Worm (Caenorhabditis elegans): ENCODE results near the gene Y26E6A.2.

Gene Y26E6A.2

ce11 chrX:13876860-13877259 is 37.3 kb downstream of the Y26E6A.2 start (continued):
- TF ChIP-seq ztf-28 (GFP tag; IDR thresholded peaks at IDR 0.05) (no peak), hrde-1 (tag; optimal IDR thresholded peaks at IDR 0.05; ENCODE audit: borderline replicate concordance) (no peak), B0336.3 (GFP tag; IDR thresholded peaks at IDR 0.05) (no peak), ceh-91 (GFP tag; IDR thresholded peaks at IDR 0.05) (no peak), ceh-40 (GFP tag; IDR thresholded peaks at IDR 0.05) (no peak), mxl-1 (tag; optimal IDR thresholded peaks at IDR 0.05) (no peak), mes-4 (tag; optimal IDR thresholded peaks at IDR 0.05) (no peak)

DNA sequence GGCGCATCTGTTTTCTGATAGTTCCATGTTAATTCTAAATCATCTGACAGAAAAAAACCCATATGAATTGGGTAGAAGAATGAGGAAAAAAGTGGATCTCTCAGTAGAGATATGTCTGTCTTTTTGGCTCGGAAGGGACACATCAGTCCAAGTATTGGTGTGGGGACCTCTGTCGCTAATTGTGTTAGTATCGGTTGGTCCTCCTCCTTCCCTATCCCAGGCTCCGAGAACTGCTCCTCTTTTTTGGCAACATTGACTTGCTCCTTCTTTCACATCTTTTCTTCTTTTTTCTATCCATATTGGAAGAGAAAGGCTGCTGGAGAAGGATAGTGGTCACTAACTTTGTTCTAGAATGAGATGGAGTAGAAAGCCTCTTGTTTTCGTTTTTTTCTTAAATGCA is 38.3 kb downstream of the Y26E6A.2 start:
- TF ChIP-seq ztf-26 (tag; optimal IDR thresholded peaks at IDR 0.05) (no peak), hlh-26 (GFP tag; conservative IDR thresholded peaks at IDR 0.05) (no peak), egl-44 (GFP tag; IDR thresholded peaks at IDR 0.05) (no peak), ztf-22 (GFP tag; optimal IDR thresholded peaks at IDR 0.05) (no peak), ceh-100 (GFP tag; IDR thresholded peaks at IDR 0.05) (no peak), Y95B8A.8 (GFP tag; IDR thresholded peaks at IDR 0.05) (no peak), C17E4.6 (GFP tag; IDR thresholded peaks at IDR 0.05) (no peak), hsf-1 (GFP tag; IDR thresholded peaks at IDR 0.05) (no peak), pbrm-1 (GFP tag; IDR thresholded peaks at IDR 0.05) (no peak), snpc-1.3 (tag; optimal IDR thresholded peaks at IDR 0.05; ENCODE audit: insufficient read depth) (no peak), B0336.3 (GFP tag; IDR thresholded peaks at IDR 0.05) (no peak), Y79H2A.3 (GFP tag; conservative IDR thresholded peaks at IDR 0.05) (no peak), somi-1 (GFP tag; optimal IDR thresholded peaks at IDR 0.05) (no peak), F57A8.1 (GFP tag; optimal IDR thresholded peaks at IDR 0.05) (no peak), F33H1.4 (GFP tag; IDR thresholded peaks at IDR 0.05) (no peak), mxl-1 (tag; optimal IDR thresholded peaks at IDR 0.05) (no peak), ztf-25 (GFP tag; IDR thresholded peaks at IDR 0.05) (no peak)

DNA sequence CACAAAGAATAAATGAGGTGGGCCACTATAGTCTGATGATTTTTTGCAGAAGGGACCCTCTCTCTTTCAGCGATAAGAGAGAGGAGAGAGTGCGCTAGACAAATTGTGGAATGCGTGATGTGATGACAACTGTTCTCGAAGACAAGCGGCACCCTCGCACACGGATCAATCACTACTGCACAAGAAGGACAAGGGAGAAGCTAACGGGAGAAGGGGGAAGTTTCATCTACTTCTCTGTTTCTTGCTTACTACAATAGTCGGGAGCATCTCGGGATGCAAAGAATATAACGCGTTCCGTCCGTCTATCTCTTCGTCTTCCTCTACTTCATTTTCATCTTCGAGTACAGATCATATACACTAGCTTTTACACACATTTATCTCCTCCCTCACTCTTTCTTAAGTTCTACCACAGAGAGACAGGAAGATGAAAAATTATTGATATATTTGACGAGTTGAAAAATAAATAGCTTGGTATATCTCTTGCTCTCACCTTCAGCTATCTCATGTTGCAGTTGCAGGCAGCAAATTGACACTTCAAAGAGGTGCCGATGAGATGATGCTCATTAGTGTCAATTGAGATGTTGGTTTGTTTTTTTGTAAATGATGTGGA is 40.8 kb downstream of the Y26E6A.2 start:
- no peak for TF ChIP-seq Y56A3A.18 (GFP tag; IDR thresholded peaks at IDR 0.05)
- TF ChIP-seq nhr-90 (tag; optimal IDR thresholded peaks at IDR 0.05): no peak
- no peak for TF ChIP-seq Y53G8AR.9 (GFP tag; conservative IDR thresholded peaks at IDR 0.05)
- TF ChIP-seq egl-18 (GFP tag; IDR thresholded peaks at IDR 0.05): no peak
- TF ChIP-seq efl-1 (GFP tag; optimal IDR thresholded peaks at IDR 0.05): no peak
- TF ChIP-seq nhr-120 (GFP tag; IDR thresholded peaks at IDR 0.05): no peak
- TF ChIP-seq attf-5 (GFP tag; optimal IDR thresholded peaks at IDR 0.05): no peak
- no peak for TF ChIP-seq F22D6.2 (tag; optimal IDR thresholded peaks at IDR 0.05)
- no peak for TF ChIP-seq madf-6 (GFP tag; IDR thresholded peaks at IDR 0.05)
- TF ChIP-seq lin-40 (tag; optimal IDR thresholded peaks at IDR 0.05): no peak
- no peak for TF ChIP-seq B0019.2 (GFP tag; conservative IDR thresholded peaks at IDR 0.05)
- TF ChIP-seq xnd-1 (tag; optimal IDR thresholded peaks at IDR 0.05): no peak
- no peak for TF ChIP-seq ztf-28 (GFP tag; IDR thresholded peaks at IDR 0.05)
- TF ChIP-seq attf-6 (GFP tag; IDR thresholded peaks at IDR 0.05): no peak

- TF ChIP-seq F22D6.2 (tag; optimal IDR thresholded peaks at IDR 0.05) (no peak), lin-54 (GFP tag; optimal IDR thresholded peaks at IDR 0.05) (no peak), hmg-20 (GFP tag; IDR thresholded peaks at IDR 0.05) (no peak), nhr-120 (GFP tag; IDR thresholded peaks at IDR 0.05) (no peak), Y95B8A.8 (GFP tag; IDR thresholded peaks at IDR 0.05) (no peak), hrde-1 (tag; optimal IDR thresholded peaks at IDR 0.05; ENCODE audit: borderline replicate concordance) (no peak), ztf-25 (GFP tag; IDR thresholded peaks at IDR 0.05) (no peak), K11D2.4 (GFP tag; IDR thresholded peaks at IDR 0.05) (no peak), F23B12.7 (tag; optimal IDR thresholded peaks at IDR 0.05; ENCODE audit: insufficient read depth) (no peak), rpc-1 (optimal IDR thresholded peaks at IDR 0.05) (no peak), rpc-1 (tag; optimal IDR thresholded peaks at IDR 0.05) (no peak), ztf-26 (tag; optimal IDR thresholded peaks at IDR 0.05) (no peak), mxl-1 (tag; optimal IDR thresholded peaks at IDR 0.05) (no peak)
These were observed 43.1 kb downstream of the Y26E6A.2 start for ce11 chrX:13871110-13871509.

Measured in whole organism, young adult.